Worm (Caenorhabditis elegans) whole organism, L4 larva: ENCODE measurements around the gene C48D1.1.

ENCODE experiments used
- F10B5.3 ChIP-seq: sonication (generic microtip); optimal IDR thresholded peaks from 2 replicates; lab custom pipeline; 2016; ENCODE audit warnings: mild to moderate bottlenecking, missing genetic modification characterization, missing compliant biosample characterization
- F44E2.7 ChIP-seq: fragments of 200-800 bp; sonication (Bioruptor generic); IDR thresholded peaks from 2 replicates; pipeline ENCODE4 v2.1.2; 2022; ENCODE audit warnings: missing genetic modification characterization, missing compliant biosample characterization
- F49E8.2 ChIP-seq: sonication (generic microtip); optimal IDR thresholded peaks from 2 replicates; lab custom pipeline; 2016; ENCODE audit warnings: missing compliant biosample characterization, mild to moderate bottlenecking, missing genetic modification characterization, borderline replicate concordance
- T20F7.1 ChIP-seq: fragments of 200-800 bp; sonication (Bioruptor generic); optimal IDR thresholded peaks from 2 replicates; lab custom pipeline; 2018; ENCODE audit warnings: mild to moderate bottlenecking, missing genetic modification characterization, missing compliant biosample characterization
- T26A8.4 ChIP-seq: fragments of 200-800 bp; sonication (Bioruptor generic); IDR thresholded peaks from 2 replicates; pipeline ENCODE4 v1.3.6; 2022; ENCODE audit warnings: missing genetic modification characterization, missing compliant biosample characterization
- Y48G9A.11 ChIP-seq: fragments of 200-800 bp; sonication (Bioruptor generic); IDR thresholded peaks from 2 replicates; pipeline ENCODE4 v1.3.6; 2022; ENCODE audit warnings: missing genetic modification reagents, missing genetic modification characterization, missing compliant biosample characterization
- Y5F2A.4 ChIP-seq: fragments of 200-800 bp; sonication (Bioruptor generic); optimal IDR thresholded peaks from 2 replicates; lab custom pipeline; 2018; ENCODE audit warnings: mild to moderate bottlenecking, missing genetic modification characterization, missing compliant biosample characterization
- Y75B8A.6 ChIP-seq: fragments of 200-800 bp; sonication (Bioruptor generic); IDR thresholded peaks from 2 replicates; pipeline ENCODE4 v1.3.6; 2022; ENCODE audit warnings: missing genetic modification reagents, missing genetic modification characterization, missing compliant biosample characterization
- aha-1 ChIP-seq: fragments of 150-350 bp; peaks from one replicate; lab custom pipeline; 2014; ENCODE audit warnings: missing biosample characterization, missing genetic modification characterization
- ama-1 ChIP-seq: fragments of 150-350 bp; optimal IDR thresholded peaks from 2 replicates; lab custom pipeline; 2014; ENCODE audit warnings: inconsistent platforms, mixed read lengths
- arid-1 ChIP-seq: fragments of 200-800 bp; sonication (Bioruptor generic); conservative IDR thresholded peaks from 2 replicates; pipeline ENCODE4 v1.3.6; 2022; ENCODE audit warnings: missing genetic modification reagents, missing genetic modification characterization, missing compliant biosample characterization
- ceh-20 ChIP-seq: fragments of 200-800 bp; sonication (Bioruptor generic); IDR thresholded peaks from 2 replicates; pipeline ENCODE4 v1.3.6; 2022; ENCODE audit warnings: missing genetic modification reagents, missing genetic modification characterization, missing compliant biosample characterization
- ceh-44 ChIP-seq: fragments of 200-800 bp; sonication (Bioruptor generic); IDR thresholded peaks from 2 replicates; pipeline ENCODE4 v1.3.6; 2022; ENCODE audit warnings: missing genetic modification reagents, missing genetic modification characterization, missing compliant biosample characterization
- ceh-82 ChIP-seq: sonication (generic microtip); optimal IDR thresholded peaks from 2 replicates; lab custom pipeline; 2017; ENCODE audit warnings: missing biosample characterization, missing genetic modification characterization
- daf-19 ChIP-seq: fragments of 200-800 bp; sonication (Bioruptor generic); conservative IDR thresholded peaks from 2 replicates; pipeline ENCODE4 v1.3.6; 2022; ENCODE audit warnings: missing genetic modification characterization, missing compliant biosample characterization
- dmd-8 ChIP-seq: fragments of 200-800 bp; sonication (Bioruptor generic); IDR thresholded peaks from 2 replicates; pipeline ENCODE4 v1.3.6; 2022; ENCODE audit warnings: missing genetic modification characterization, missing compliant biosample characterization
- dve-1 ChIP-seq: sonication (generic microtip); optimal IDR thresholded peaks from 2 replicates; lab custom pipeline; 2017; ENCODE audit warnings: antibody characterized with exemption, mild to moderate bottlenecking, missing genetic modification characterization, missing compliant biosample characterization; ENCODE audit not compliant: insufficient read depth
- egl-27 ChIP-seq: sonication (generic microtip); optimal IDR thresholded peaks from 3 replicates; lab custom pipeline; 2017; ENCODE audit warnings: missing biosample characterization, missing genetic modification reagents, missing genetic modification characterization
- egl-43 ChIP-seq: fragments of 200-800 bp; sonication (Bioruptor generic); IDR thresholded peaks from 2 replicates; pipeline ENCODE4 v1.3.6; 2022; ENCODE audit warnings: missing genetic modification reagents, missing genetic modification characterization, missing compliant biosample characterization
- fos-1 ChIP-seq: fragments of 150-350 bp; optimal IDR thresholded peaks from 2 replicates; lab custom pipeline; 2014; ENCODE audit warnings: missing biosample characterization, missing genetic modification characterization
- gei-8 ChIP-seq: fragments of 200-800 bp; sonication (Bioruptor generic); optimal IDR thresholded peaks from 2 replicates; lab custom pipeline; 2018; ENCODE audit warnings: mild to moderate bottlenecking, missing genetic modification characterization, missing compliant biosample characterization
- hif-1 ChIP-seq, 2 experiments: sonication (generic microtip); optimal IDR thresholded peaks; 2 replicates each; lab custom pipeline; 2016 to 2017; ENCODE audit warnings: missing compliant biosample characterization in 2 of 2, missing genetic modification characterization in 2 of 2, missing genetic modification reagents in 2 of 2, missing genotype in 2 of 2, mild to moderate bottlenecking in 1 of 2
- hlh-30 ChIP-seq: sonication (generic microtip); optimal IDR thresholded peaks from 2 replicates; lab custom pipeline; 2017; ENCODE audit warnings: antibody characterized with exemption, mild to moderate bottlenecking, missing genetic modification characterization, missing compliant biosample characterization; ENCODE audit not compliant: insufficient read depth
- jun-1 ChIP-seq: fragments of 150-350 bp; optimal IDR thresholded peaks from 2 replicates; lab custom pipeline; 2014; ENCODE audit warnings: missing biosample characterization, missing genetic modification reagents, missing genetic modification characterization
- lim-7 ChIP-seq: fragments of 200-800 bp; sonication (Bioruptor generic); IDR thresholded peaks from 2 replicates; pipeline ENCODE4 v1.3.6; 2022; ENCODE audit warnings: missing genetic modification characterization, missing compliant biosample characterization
- lin-1 ChIP-seq: fragments of 200-800 bp; sonication (Bioruptor generic); IDR thresholded peaks from 2 replicates; pipeline ENCODE4 v1.3.6; 2022; ENCODE audit warnings: missing genetic modification reagents, missing genetic modification characterization, missing compliant biosample characterization
- lin-39 ChIP-seq: fragments of 150-350 bp; optimal IDR thresholded peaks from 2 replicates; lab custom pipeline; 2014; ENCODE audit warnings: missing biosample characterization, missing genetic modification reagents, missing genetic modification characterization
- lsy-2 ChIP-seq, 2 experiments: fragments of 150-350 bp in 1 of 2; sonication (generic microtip) in 1 of 2; optimal IDR thresholded peaks; 2 replicates each; lab custom pipeline; 2014 to 2017; ENCODE audit warnings: missing biosample characterization in 2 of 2, missing genetic modification characterization in 2 of 2
- mes-2 ChIP-seq: sonication (generic microtip); optimal IDR thresholded peaks from 2 replicates; lab custom pipeline; 2016; ENCODE audit warnings: missing genotype, mild to moderate bottlenecking, missing genetic modification characterization, missing compliant biosample characterization; ENCODE audit not compliant: poor library complexity, severe bottlenecking
- nhr-10 ChIP-seq: fragments of 150-350 bp; optimal IDR thresholded peaks from 2 replicates; lab custom pipeline; 2014; ENCODE audit warnings: missing biosample characterization, missing genetic modification characterization
- nhr-102 ChIP-seq: sonication (generic microtip); optimal IDR thresholded peaks from 2 replicates; lab custom pipeline; 2016; ENCODE audit warnings: mild to moderate bottlenecking, missing genetic modification characterization, moderate library complexity, missing compliant biosample characterization
- nhr-237 ChIP-seq: sonication (generic microtip); optimal IDR thresholded peaks from 2 replicates; lab custom pipeline; 2017; ENCODE audit warnings: missing biosample characterization, missing genetic modification characterization
- nhr-6 ChIP-seq: fragments of 150-350 bp; optimal IDR thresholded peaks from 2 replicates; lab custom pipeline; 2014; ENCODE audit warnings: missing biosample characterization, missing genetic modification characterization
- pha-4 ChIP-seq, 2 experiments: fragments of 150-350 bp in 1 of 2; fragments of 200-800 bp in 1 of 2; sonication (Bioruptor generic) in 1 of 2; IDR thresholded peaks in 1 of 2; optimal IDR thresholded peaks in 1 of 2; 2 replicates each; pipeline versions ENCODE4 v1.3.6 to Lab custom; 2014 to 2022; ENCODE audit warnings: missing genetic modification characterization in 2 of 2, missing genetic modification reagents in 2 of 2, missing biosample characterization in 1 of 2, missing compliant biosample characterization in 1 of 2
- sdz-12 ChIP-seq: fragments of 200-800 bp; sonication (Bioruptor generic); optimal IDR thresholded peaks from 2 replicates; lab custom pipeline; 2018; ENCODE audit warnings: mild to moderate bottlenecking, missing genetic modification characterization, missing compliant biosample characterization
- snpc-1.2 ChIP-seq: fragments of 200-800 bp; sonication (Bioruptor generic); IDR thresholded peaks from 2 replicates; pipeline ENCODE4 v1.3.6; 2022; ENCODE audit warnings: missing genetic modification reagents, missing genetic modification characterization, missing compliant biosample characterization
- spr-1 ChIP-seq: sonication (generic microtip); optimal IDR thresholded peaks from 2 replicates; lab custom pipeline; 2016; ENCODE audit warnings: mild to moderate bottlenecking, missing genetic modification characterization, missing compliant biosample characterization
- tra-1 ChIP-seq: fragments of 200-800 bp; sonication (Bioruptor generic); IDR thresholded peaks from 2 replicates; pipeline ENCODE4 v1.3.6; 2022; ENCODE audit warnings: missing genetic modification reagents, missing genetic modification characterization, missing compliant biosample characterization
- unc-130 ChIP-seq: sonication (generic microtip); optimal IDR thresholded peaks from 2 replicates; lab custom pipeline; 2016; ENCODE audit warnings: missing genetic modification reagents, missing genetic modification characterization, missing compliant biosample characterization
- unc-39 ChIP-seq: sonication (generic microtip); optimal IDR thresholded peaks from 2 replicates; lab custom pipeline; 2017; ENCODE audit warnings: missing biosample characterization, missing genetic modification characterization
- unc-62 ChIP-seq, 3 experiments: fragments of 150-350 bp in 1 of 3; sonication (generic microtip); optimal IDR thresholded peaks in 2 of 3; peaks in 1 of 3; 1 replicate in 1 of 3; 2 replicates in 2 of 3; lab custom pipeline; 2014 to 2017; ENCODE audit warnings: missing biosample characterization in 3 of 3, missing genetic modification characterization in 3 of 3, missing genetic modification reagents in 3 of 3, missing genotype in 1 of 3
- zag-1 ChIP-seq: fragments of 150-350 bp; optimal IDR thresholded peaks from 2 replicates; lab custom pipeline; 2014; ENCODE audit warnings: missing biosample characterization, missing genetic modification characterization
- zip-2 ChIP-seq: fragments of 150-350 bp; optimal IDR thresholded peaks from 2 replicates; lab custom pipeline; 2014; ENCODE audit warnings: missing biosample characterization, missing genetic modification characterization

The C48D1.1 gene

DNA sequence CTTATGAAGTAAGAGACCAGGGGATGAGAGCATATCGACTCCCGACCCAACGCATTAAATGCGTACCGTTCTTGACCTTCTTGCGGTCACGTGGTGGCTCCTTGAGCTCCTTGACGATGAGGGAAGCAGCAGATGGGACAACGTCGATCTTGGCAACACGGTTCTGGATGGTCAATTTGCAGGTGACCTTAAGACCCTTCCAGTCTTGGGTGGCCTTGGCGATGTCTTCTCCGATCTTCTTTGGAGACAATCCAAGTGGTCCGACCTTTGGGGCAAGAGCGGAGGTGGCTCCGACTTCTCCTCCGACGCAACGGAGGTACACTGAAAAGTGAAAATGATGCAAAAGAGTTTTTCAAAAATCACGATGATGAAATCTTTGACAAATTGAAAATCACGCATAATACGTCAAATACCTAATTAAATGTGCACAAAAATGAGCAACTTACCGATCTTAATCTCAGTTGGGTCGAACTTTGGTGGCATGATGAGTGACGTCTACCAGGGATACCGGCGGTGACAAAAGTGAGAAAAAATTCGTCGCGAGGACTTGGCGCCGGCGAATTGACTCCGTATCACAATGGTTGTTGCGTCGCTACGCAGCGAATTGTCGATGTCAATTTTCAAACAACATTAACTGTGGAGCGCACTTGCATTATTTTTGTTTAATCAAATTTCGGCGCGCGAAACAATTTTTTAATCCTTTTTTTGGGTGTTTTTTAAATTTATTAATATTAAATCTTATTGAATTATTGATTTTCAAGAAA, 43.1 kb upstream of the C48D1.1 start, which contains the start of gene rpl-12 (continued):
- TF ChIP-seq sdz-12 (peak; percentile 46), unc-39 (tag; lab: Kevin White, UChicago) (no peak), fos-1 (tag; lab: Kevin White, UChicago) (peak; percentile 65), ceh-44 (GFP tag; lab: Robert Waterston, UW) (peak; percentile 81; the same call in 1 of the 2 replicates), lim-7 (GFP tag; lab: Robert Waterston, UW) (peak; percentile 54; the same call in 1 of the 2 replicates), pha-4 (GFP tag; IDR thresholded peaks at IDR 0.05; lab: Robert Waterston, UW) (peak; percentile 97), pha-4 (tag; optimal IDR thresholded peaks at IDR 0.05; lab: Kevin White, UChicago) (peak; percentile 99), Y48G9A.11 (peak; percentile 87), hlh-30 (tag; lab: Kevin White, UChicago) (peak; percentile 97), ceh-82 (peak; percentile 22), egl-43 (GFP tag; lab: Robert Waterston, UW) (peak; percentile 92)

DNA sequence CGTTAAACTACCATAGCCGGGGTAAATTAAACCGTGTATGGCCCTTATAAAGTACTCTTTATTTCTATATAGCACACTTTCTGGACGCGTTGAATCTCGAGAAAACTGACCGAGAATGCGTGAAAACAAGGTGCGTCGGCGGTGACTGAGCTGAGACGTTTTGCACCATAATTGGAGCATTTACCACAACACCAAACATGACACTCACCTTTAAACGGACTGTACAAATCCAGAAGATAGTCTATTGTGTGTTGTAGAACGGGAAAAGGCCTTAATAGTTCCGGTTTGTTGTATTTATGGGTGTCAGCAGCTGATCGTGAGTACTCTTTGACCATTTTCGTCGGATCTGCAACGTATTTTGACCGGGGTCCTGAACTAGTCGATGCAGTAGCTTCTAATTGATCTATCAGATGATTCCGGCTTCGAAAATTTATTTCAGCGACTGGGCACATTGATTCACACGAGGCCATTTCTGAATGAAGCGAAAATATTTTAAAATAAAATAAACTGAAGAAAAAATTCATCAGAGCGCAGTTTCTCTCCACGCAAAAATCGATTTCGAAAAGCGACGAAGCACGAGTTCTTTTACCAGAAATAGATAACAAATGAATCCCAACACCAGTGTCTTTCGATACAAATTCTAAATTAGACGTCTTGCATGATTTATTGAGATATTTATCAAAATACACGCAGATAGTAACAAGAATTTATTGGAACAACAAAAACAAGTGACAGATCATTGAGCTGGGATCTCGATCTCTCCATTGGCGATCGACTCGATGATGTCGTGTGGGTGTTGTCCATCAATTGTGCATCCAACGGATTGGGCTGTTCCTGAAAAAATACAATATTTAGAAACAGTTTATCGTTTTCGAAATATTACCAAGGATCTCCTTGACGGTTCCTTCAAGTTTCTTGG, 42.0 kb upstream of the C48D1.1 start, which contains the start of gene tag-115:
Gene tag-115 (minus strand): TSS at position 472 of the 919 bp plus-strand sequence.
- TF ChIP-seq F44E2.7 = peak; percentile 16; the same call in 1 of the 2 replicates
- no peak for TF ChIP-seq nhr-237
- peak; percentile 25 for TF ChIP-seq hlh-30 (tag; lab: Kevin White, UChicago)
- no peak for TF ChIP-seq ceh-82
- peak in 1 of 2 experiments; percentile 83 for TF ChIP-seq unc-62 (GFP tag; optimal IDR thresholded peaks at IDR 0.05 in 1 of 2; lab: Kevin White, UChicago)
- no peak for TF ChIP-seq unc-62 (tag; optimal IDR thresholded peaks at IDR 0.05; lab: Kevin White, UChicago)
- no peak for TF ChIP-seq gei-8
- TF ChIP-seq lim-7 (GFP tag; lab: Robert Waterston, UW) = 0 out of 2 replicates have a peak, but pooled peaks have one; percentile 23
- peak; percentile 53; the same call in 1 of the 2 replicates for TF ChIP-seq lin-1 (GFP tag; lab: Robert Waterston, UW)
- TF ChIP-seq F49E8.2 (tag; lab: Kevin White, UChicago) = peak; percentile 69
- TF ChIP-seq T26A8.4 (GFP tag; lab: Robert Waterston, UW) = no peak
- peak; percentile 75 for TF ChIP-seq unc-130 (GFP tag; lab: Kevin White, UChicago)
- no peak for TF ChIP-seq egl-27 (tag; lab: Kevin White, UChicago)
- peak in 1 of 2 experiments; percentile 66 for TF ChIP-seq lsy-2 (tag; optimal IDR thresholded peaks at IDR 0.05; lab: Kevin White, UChicago)
- no peak for TF ChIP-seq T20F7.1
- no peak for TF ChIP-seq ceh-20
- peak; percentile 56 for TF ChIP-seq nhr-102 (tag; lab: Kevin White, UChicago)
- TF ChIP-seq dmd-8 = no peak
- TF ChIP-seq ama-1 (lab: Kevin White, UChicago) = peak; percentile 70
- TF ChIP-seq lin-39 = no peak
- TF ChIP-seq hif-1 (tag; optimal IDR thresholded peaks at IDR 0.05; lab: Kevin White, UChicago) = no peak
- peak; percentile 83 for TF ChIP-seq arid-1 (GFP tag; lab: Robert Waterston, UW)
- 0 out of 2 replicates have a peak, but pooled peaks have one; percentile 57 for TF ChIP-seq daf-19
- no peak for TF ChIP-seq jun-1 (tag; lab: Kevin White, UChicago)
- peak; percentile 85 for TF ChIP-seq aha-1 (tag; lab: Kevin White, UChicago)
- TF ChIP-seq F10B5.3 (tag; lab: Kevin White, UChicago) = no peak
- TF ChIP-seq snpc-1.2 (GFP tag; lab: Robert Waterston, UW) = peak; percentile 81
- peak; percentile 39 for TF ChIP-seq dve-1 (tag; lab: Kevin White, UChicago)
- no peak for TF ChIP-seq zag-1 (tag; lab: Kevin White, UChicago)
- TF ChIP-seq nhr-10 = no peak
- peak; percentile 62 for TF ChIP-seq tra-1 (GFP tag; lab: Robert Waterston, UW)
- no peak for TF ChIP-seq zip-2 (tag; lab: Kevin White, UChicago)
- TF ChIP-seq Y75B8A.6 (GFP tag; lab: Robert Waterston, UW) = 0 out of 2 replicates have a peak, but pooled peaks have one; percentile 34
- peak; percentile 8 for TF ChIP-seq Y5F2A.4 (GFP tag; lab: Kevin White, UChicago)
- no peak for TF ChIP-seq nhr-6 (tag; lab: Kevin White, UChicago)
- peak; percentile 26 for TF ChIP-seq spr-1 (tag; lab: Kevin White, UChicago)
- peak; percentile 61 for TF ChIP-seq mes-2 (tag; lab: Kevin White, UChicago)
